Fruit fly (Drosophila melanogaster): Measurements from ENCODE around the gene CG12288.

Gene CG12288

DNA sequence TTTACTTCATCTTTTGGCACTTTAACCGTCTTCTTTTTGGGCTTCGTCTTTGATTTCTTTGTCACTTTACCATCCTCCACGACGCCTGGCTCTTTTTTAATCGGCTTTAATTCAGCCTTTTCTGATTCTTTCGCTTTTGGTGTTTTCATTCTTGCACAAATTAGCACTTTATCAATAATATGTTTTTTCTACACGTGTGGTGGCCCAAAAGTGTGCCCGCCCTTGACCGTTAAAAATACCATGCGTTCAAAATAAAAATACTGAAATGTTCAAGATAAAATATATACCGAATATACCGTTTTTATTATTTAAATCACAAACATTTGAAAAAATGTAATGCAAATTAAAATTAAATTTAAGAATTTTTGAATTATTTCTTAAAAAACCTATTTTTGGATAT, at the start of gene CG12288:
CG12288 (minus strand) TSS at position 216 of the 400 bp plus-strand sequence.
- TF ChIP-seq vri (GFP tag; optimal IDR thresholded peaks at IDR 0.05) (no peak), Sox102F (GFP tag; optimal IDR thresholded peaks at IDR 0.05) (no peak), lz (GFP tag; optimal IDR thresholded peaks at IDR 0.05) (no peak)

DNA sequence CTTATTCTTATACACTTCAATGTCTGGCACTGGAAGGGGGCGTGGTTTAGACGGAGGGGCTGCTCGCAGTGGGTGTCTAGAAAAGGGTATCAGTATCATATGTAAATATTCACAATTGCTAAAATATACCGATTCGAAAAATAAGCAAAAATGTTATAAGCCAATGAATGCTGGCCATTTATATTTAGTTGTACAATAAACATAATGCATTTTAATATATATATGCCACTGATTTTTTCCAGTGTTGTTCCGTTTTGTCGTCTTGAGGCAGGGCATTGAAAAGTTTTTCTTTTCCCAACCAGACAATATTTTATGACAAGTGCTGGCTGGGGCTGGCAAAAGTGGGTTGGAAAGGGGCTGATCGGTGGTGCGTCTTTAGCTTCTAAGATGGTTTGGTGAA, 19.8 kb upstream of the CG12288 start:
- no peak for TF ChIP-seq dsx (GFP tag; optimal IDR thresholded peaks at IDR 0.05; ENCODE audit: poor library complexity, severe bottlenecking)
- TF ChIP-seq CG34406 (GFP tag; optimal IDR thresholded peaks at IDR 0.05), result no peak
- no peak for TF ChIP-seq CG7368 (GFP tag; optimal IDR thresholded peaks at IDR 0.05)
- TF ChIP-seq vri (GFP tag; optimal IDR thresholded peaks at IDR 0.05), result no peak

DNA sequence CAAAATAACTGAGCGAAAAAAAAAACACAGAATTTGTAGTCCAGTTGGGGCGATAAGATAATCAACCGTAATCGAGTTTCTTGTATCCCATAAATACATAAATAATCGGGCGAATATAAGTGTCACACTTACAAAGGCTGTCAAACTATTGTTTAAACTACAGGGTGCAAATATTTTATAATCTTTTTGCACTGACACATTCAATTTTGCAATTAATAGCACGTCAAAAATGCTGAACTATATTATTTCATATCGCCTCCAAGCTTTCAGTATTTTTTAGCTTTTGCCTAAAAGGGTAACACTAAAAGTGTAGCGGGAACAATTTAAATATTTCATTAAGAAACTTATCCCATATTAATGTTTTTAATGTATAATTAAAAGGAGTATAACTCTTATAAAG, 8.2 kb upstream of the CG12288 start, which contains the start of gene ApepP:
ApepP (minus strand) TSS at position 242 of the 400 bp plus-strand sequence.
- TF ChIP-seq pdm3 (GFP tag; optimal IDR thresholded peaks at IDR 0.05), result no peak
- peak; percentile 58 for TF ChIP-seq svp (GFP tag)
- no peak for TF ChIP-seq Hr39 (GFP tag; optimal IDR thresholded peaks at IDR 0.05)

DNA sequence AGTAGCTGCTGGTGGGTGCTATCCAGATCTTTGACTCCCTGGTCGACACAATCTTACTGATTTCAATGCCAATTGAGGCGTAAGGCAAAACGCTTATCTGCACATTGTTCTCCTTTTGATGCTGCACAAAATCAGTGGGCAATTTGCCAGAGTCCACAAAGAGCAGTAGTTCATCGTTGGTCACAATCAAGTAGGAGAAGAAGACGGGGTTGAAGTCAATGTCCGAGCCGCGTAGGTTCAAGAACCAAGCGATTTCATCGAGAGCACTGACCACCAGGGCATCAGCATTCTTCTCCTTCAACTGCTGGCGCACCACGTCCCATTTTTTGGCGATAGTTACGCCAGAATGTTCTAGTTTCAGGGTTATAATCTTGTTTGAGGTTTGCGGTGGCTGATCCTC, 7.3 kb upstream of the CG12288 start:
- peak; percentile 94 for TF ChIP-seq svp (GFP tag)
- TF ChIP-seq topi (GFP tag; optimal IDR thresholded peaks at IDR 0.05), result no peak

DNA sequence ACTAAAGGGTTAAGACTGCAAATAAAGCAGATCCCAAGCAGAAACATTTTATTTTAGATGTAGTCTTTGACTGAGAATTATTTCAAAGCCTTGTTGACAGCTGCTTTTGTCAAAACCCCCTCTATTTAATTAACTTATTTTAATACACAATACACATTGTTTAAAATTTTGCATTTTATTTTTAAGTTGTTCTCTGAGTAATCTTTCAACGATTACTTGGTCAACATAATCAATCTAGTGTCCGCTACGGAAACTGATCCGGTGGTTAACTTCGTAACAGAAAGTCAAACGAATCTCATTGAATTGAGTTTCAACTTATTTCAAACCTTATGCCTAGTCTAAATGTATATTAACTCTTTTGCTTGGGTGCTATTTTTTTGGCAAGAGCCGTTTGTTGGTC, 1.6 kb downstream of the CG12288 start, which contains the start of gene CG31805:
CG31805 (minus strand) TSS at position 101 of the 400 bp plus-strand sequence.
- no peak for TF ChIP-seq OdsH (GFP tag; optimal IDR thresholded peaks at IDR 0.05)
- TF ChIP-seq fd85E (GFP tag; optimal IDR thresholded peaks at IDR 0.05), result no peak
- no peak for TF ChIP-seq pdm3 (GFP tag; optimal IDR thresholded peaks at IDR 0.05)
- TF ChIP-seq salr (GFP tag; optimal IDR thresholded peaks at IDR 0.05), result no peak
- no peak for TF ChIP-seq dac (GFP tag; optimal IDR thresholded peaks at IDR 0.05)
- TF ChIP-seq Blimp-1 (GFP tag; optimal IDR thresholded peaks at IDR 0.05), result no peak
- TF ChIP-seq Ets96B (tag; optimal IDR thresholded peaks at IDR 0.05), result no peak
- no peak for TF ChIP-seq fkh (GFP tag; optimal IDR thresholded peaks at IDR 0.05)
- no peak for TF ChIP-seq CG6792 (GFP tag; optimal IDR thresholded peaks at IDR 0.05)

DNA sequence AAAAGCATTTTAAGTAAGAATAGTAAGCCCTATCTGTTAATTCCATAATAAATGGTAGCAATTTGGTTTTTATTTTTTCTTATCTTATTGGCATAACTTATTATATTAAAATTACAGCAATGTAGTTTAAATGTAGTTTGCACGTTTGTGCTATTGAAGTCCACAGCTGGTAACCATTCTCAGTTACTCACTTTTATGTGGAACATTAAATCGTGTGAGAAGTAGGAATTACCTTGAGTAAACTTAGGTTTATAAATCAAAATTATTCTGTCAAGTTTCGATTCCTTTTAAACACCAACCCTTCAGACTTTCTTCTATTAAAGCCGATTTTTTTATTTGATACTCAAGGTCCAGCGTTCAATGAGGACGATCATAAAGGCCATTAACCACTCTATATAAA, 12.4 kb downstream of the CG12288 start, which contains the start of gene CG42556:
CG42556 (plus strand) TSS at position 301 of the 400 bp plus-strand sequence.
- TF ChIP-seq CG31627 (GFP tag; optimal IDR thresholded peaks at IDR 0.05), result no peak

DNA sequence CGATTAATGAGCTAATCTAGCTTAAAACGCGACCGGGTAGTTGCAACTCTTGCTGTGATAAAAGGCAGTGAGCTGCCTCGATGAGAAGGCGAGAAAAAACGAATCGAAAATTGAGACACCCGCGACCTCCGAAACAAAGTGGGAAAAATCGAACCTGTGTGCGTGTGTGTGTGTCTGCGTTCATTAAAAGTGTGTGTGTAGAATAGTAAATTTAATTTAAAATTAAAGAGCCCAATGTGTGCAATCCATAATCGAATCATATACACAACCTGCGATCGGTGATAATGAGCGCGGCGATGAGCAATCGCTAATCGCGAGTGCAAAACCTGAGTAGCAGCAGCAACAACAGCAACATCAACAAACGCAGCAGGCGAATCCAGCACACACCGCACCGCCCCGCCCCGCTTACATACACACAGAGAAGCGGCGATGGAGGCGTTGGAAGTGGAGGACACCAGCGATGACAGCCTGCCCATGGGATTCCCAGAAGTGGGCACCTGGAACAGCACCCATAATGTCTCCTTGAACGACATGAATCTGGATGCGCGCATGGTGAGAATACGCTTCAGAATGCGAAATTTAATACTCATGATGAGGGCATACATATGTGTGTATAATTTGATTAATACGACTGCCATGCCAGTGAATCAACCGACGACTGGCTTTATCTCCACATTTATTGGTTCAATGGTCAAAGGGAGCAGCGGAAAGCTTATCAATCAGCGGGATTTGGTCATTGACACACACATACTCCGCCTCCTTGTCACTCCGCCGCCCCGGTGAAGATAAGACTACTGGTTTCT, 13.2 kb downstream of the CG12288 start:
- TF ChIP-seq fd59A (GFP tag; optimal IDR thresholded peaks at IDR 0.05) (no peak), Met (GFP tag; optimal IDR thresholded peaks at IDR 0.05) (no peak), salr (GFP tag; optimal IDR thresholded peaks at IDR 0.05) (no peak), CG1621 (tag; optimal IDR thresholded peaks at IDR 0.05) (no peak), Eip93F (GFP tag; optimal IDR thresholded peaks at IDR 0.05) (no peak), spab (GFP tag; optimal IDR thresholded peaks at IDR 0.05) (no peak), CG31627 (GFP tag; optimal IDR thresholded peaks at IDR 0.05) (no peak), lz (GFP tag; optimal IDR thresholded peaks at IDR 0.05) (no peak), CG15336 (GFP tag; IDR thresholded peaks at IDR 0.05) (no peak), Sox15 (GFP tag; optimal IDR thresholded peaks at IDR 0.05) (no peak), CG8632 (GFP tag; optimal IDR thresholded peaks at IDR 0.05) (no peak), Hr4 (GFP tag; optimal IDR thresholded peaks at IDR 0.05) (no peak), dac (GFP tag; optimal IDR thresholded peaks at IDR 0.05) (no peak), Hr39 (GFP tag; optimal IDR thresholded peaks at IDR 0.05) (no peak), vri (GFP tag; optimal IDR thresholded peaks at IDR 0.05) (peak; percentile 59), CG3919 (GFP tag; optimal IDR thresholded peaks at IDR 0.05) (no peak), Hr38 (GFP tag; optimal IDR thresholded peaks at IDR 0.05) (no peak), CG11294 (GFP tag; IDR thresholded peaks at IDR 0.05) (no peak), CG32006 (GFP tag; optimal IDR thresholded peaks at IDR 0.05) (no peak), Eip75B (GFP tag; optimal IDR thresholded peaks at IDR 0.05) (no peak), CG11902 (GFP tag; optimal IDR thresholded peaks at IDR 0.05) (no peak), Lpt (GFP tag; optimal IDR thresholded peaks at IDR 0.05) (no peak), CG11762 (GFP tag; optimal IDR thresholded peaks at IDR 0.05; ENCODE audit: insufficient read depth) (no peak), net (GFP tag; optimal IDR thresholded peaks at IDR 0.05) (no peak), topi (GFP tag; optimal IDR thresholded peaks at IDR 0.05) (no peak), CG6276 (GFP tag; optimal IDR thresholded peaks at IDR 0.05) (no peak)

All from whole organism, prepupa.